Worm (Caenorhabditis elegans) whole organism, L2 larva: Measurements from ENCODE around the gene str-185.

ENCODE experiments used
- Y55F3AM.14 ChIP-seq: fragments of 200-800 bp; sonication (Bioruptor generic); optimal IDR thresholded peaks from 2 replicates; lab custom pipeline; 2018; ENCODE audit warnings: mild to moderate bottlenecking, missing genetic modification characterization, missing compliant biosample characterization
- ZK546.5 ChIP-seq: sonication (generic microtip); optimal IDR thresholded peaks from 2 replicates; lab custom pipeline; 2017; ENCODE audit warnings: missing biosample characterization, missing genetic modification characterization
- alr-1 ChIP-seq: fragments of 150-350 bp; optimal IDR thresholded peaks from 2 replicates; lab custom pipeline; 2014; ENCODE audit warnings: missing biosample characterization, missing genetic modification characterization
- blmp-1 ChIP-seq: sonication (generic microtip); optimal IDR thresholded peaks from 2 replicates; lab custom pipeline; 2017; ENCODE audit warnings: missing genetic modification characterization, mild to moderate bottlenecking, missing compliant biosample characterization, antibody characterized with exemption, moderate library complexity; ENCODE audit not compliant: insufficient read depth
- ceh-16 ChIP-seq: fragments of 150-350 bp; optimal IDR thresholded peaks from 2 replicates; lab custom pipeline; 2014; ENCODE audit warnings: missing biosample characterization, missing genetic modification characterization
- elt-3 ChIP-seq: sonication (generic microtip); optimal IDR thresholded peaks from 2 replicates; lab custom pipeline; 2017; ENCODE audit warnings: missing biosample characterization, missing genetic modification characterization
- fos-1 ChIP-seq: fragments of 150-350 bp; optimal IDR thresholded peaks from 2 replicates; lab custom pipeline; 2014; ENCODE audit warnings: missing biosample characterization, missing genetic modification characterization
- nhr-11 ChIP-seq: fragments of 150-350 bp; optimal IDR thresholded peaks from 2 replicates; lab custom pipeline; 2014; ENCODE audit warnings: missing biosample characterization, missing genetic modification characterization
- nhr-77 ChIP-seq: fragments of 150-350 bp; optimal IDR thresholded peaks from 2 replicates; lab custom pipeline; 2014; ENCODE audit warnings: missing biosample characterization, missing genetic modification characterization
- skn-1 ChIP-seq: sonication (generic microtip); optimal IDR thresholded peaks from 2 replicates; lab custom pipeline; 2017; ENCODE audit warnings: missing biosample characterization, missing genetic modification characterization
- unc-39 ChIP-seq: fragments of 150-350 bp; optimal IDR thresholded peaks from 2 replicates; lab custom pipeline; 2014; ENCODE audit warnings: missing biosample characterization, missing genetic modification characterization
- unc-62 ChIP-seq: fragments of 150-350 bp; optimal IDR thresholded peaks from 2 replicates; lab custom pipeline; 2014; ENCODE audit warnings: missing biosample characterization, missing genetic modification reagents, missing genetic modification characterization

DNA sequence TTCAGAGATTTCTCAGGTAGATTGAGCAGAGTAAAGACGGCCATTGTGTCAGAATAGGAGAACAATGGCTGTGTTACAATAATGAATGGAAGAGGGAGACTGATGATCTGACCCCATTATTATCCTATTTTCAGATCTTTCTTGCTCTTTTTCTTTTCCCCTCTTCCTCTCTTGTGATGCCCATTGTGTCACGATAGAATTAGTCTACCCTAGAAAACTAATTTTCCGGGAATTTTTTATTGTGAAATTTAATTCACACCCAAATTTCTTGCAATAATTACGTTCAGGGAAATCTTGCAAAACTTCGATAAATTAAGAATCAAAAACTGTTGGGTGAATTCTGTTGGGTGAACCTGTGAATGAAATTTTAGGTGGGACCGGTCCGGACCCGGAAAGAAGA, 11.3 kb upstream of the str-185 start, which contains the start of gene fbxb-75:
- no peak for TF ChIP-seq elt-3 (tag; lab: Kevin White, UChicago)
- no peak for TF ChIP-seq alr-1 (tag; lab: Kevin White, UChicago)
- TF ChIP-seq unc-39, result no peak
- no peak for TF ChIP-seq nhr-77 (tag; lab: Kevin White, UChicago)
- no peak for TF ChIP-seq nhr-11 (tag; lab: Kevin White, UChicago)
- no peak for TF ChIP-seq blmp-1 (tag; lab: Kevin White, UChicago)
- TF ChIP-seq fos-1 (tag; lab: Kevin White, UChicago), result no peak
- no peak for TF ChIP-seq ceh-16 (tag; lab: Kevin White, UChicago)
- no peak for TF ChIP-seq Y55F3AM.14
- TF ChIP-seq unc-62 (GFP tag; lab: Kevin White, UChicago), result no peak
- TF ChIP-seq ZK546.5 (tag; lab: Kevin White, UChicago), result no peak
- TF ChIP-seq skn-1 (tag; lab: Kevin White, UChicago), result no peak
